Fruit fly (Drosophila melanogaster) whole organism, prepupa: ENCODE data around the gene OS9.
A peak's percentile ranks its signal among the peaks of the same experiment; 100 is the strongest.

Source experiments
- CG10631 ChIP-seq: fragments of 200-800 bp; sonication (Bioruptor generic); optimal IDR thresholded peaks from 2 replicates; lab custom pipeline; 2016; ENCODE audit warnings: missing biosample characterization, missing genetic modification characterization
- CG10669 ChIP-seq: fragments of 200-800 bp; sonication (Bioruptor generic); optimal IDR thresholded peaks from 3 replicates; lab custom pipeline; 2018; ENCODE audit warnings: missing biosample characterization, mild to moderate bottlenecking, missing genetic modification characterization, moderate library complexity
- CG11294 ChIP-seq: fragments of 200-800 bp; sonication (Bioruptor generic); IDR thresholded peaks from 2 replicates; pipeline ENCODE4 v1.3.6; 2022; ENCODE audit warnings: missing biosample characterization, missing genetic modification characterization
- CG11762 ChIP-seq: fragments of 200-800 bp; sonication (Bioruptor generic); optimal IDR thresholded peaks from 3 replicates; lab custom pipeline; 2016; ENCODE audit warnings: missing biosample characterization, missing genetic modification characterization; ENCODE audit not compliant: insufficient read depth
- CG11902 ChIP-seq: fragments of 200-800 bp; sonication (Bioruptor generic); optimal IDR thresholded peaks from 3 replicates; lab custom pipeline; 2016; ENCODE audit warnings: missing biosample characterization, missing genetic modification characterization
- CG15336 ChIP-seq: fragments of 200-800 bp; sonication (Bioruptor generic); IDR thresholded peaks from 2 replicates; pipeline ENCODE4 v1.3.6; 2022; ENCODE audit warnings: missing biosample characterization, missing genetic modification characterization
- CG16779 ChIP-seq: fragments of 200-800 bp; sonication (Bioruptor generic); optimal IDR thresholded peaks from 3 replicates; lab custom pipeline; 2017; ENCODE audit warnings: missing biosample characterization, mild to moderate bottlenecking, missing genetic modification characterization
- CG31627 ChIP-seq: fragments of 200-800 bp; sonication (Bioruptor generic); optimal IDR thresholded peaks from 3 replicates; lab custom pipeline; 2016; ENCODE audit warnings: missing biosample characterization, missing genetic modification characterization
- CG34406 ChIP-seq: fragments of 200-800 bp; sonication (Bioruptor generic); optimal IDR thresholded peaks from 3 replicates; lab custom pipeline; 2016; ENCODE audit warnings: missing biosample characterization, missing genetic modification characterization
- CG6163 ChIP-seq: fragments of 200-800 bp; sonication (Bioruptor generic); IDR thresholded peaks from 3 replicates; pipeline ENCODE4 v1.3.6; 2022; ENCODE audit warnings: missing biosample characterization, missing genetic modification characterization
- CG6276 ChIP-seq: fragments of 200-800 bp; sonication (Bioruptor generic); optimal IDR thresholded peaks from 2 replicates; lab custom pipeline; 2017; ENCODE audit warnings: missing biosample characterization, mild to moderate bottlenecking, missing genetic modification characterization
- CG6792 ChIP-seq: fragments of 200-800 bp; sonication (Bioruptor generic); optimal IDR thresholded peaks from 3 replicates; lab custom pipeline; 2016; ENCODE audit warnings: missing biosample characterization, missing genetic modification characterization
- CG6808 ChIP-seq: fragments of 200-800 bp; sonication (Bioruptor generic); optimal IDR thresholded peaks from 3 replicates; lab custom pipeline; 2017; ENCODE audit warnings: missing biosample characterization, missing genetic modification characterization, mild to moderate bottlenecking, moderate library complexity, missing genetic modification reagents
- CG7368 ChIP-seq: fragments of 200-800 bp; sonication (Bioruptor generic); optimal IDR thresholded peaks from 3 replicates; lab custom pipeline; 2016; ENCODE audit warnings: missing biosample characterization, missing genetic modification characterization
- CG8119 ChIP-seq: fragments of 200-800 bp; sonication (Bioruptor generic); IDR thresholded peaks from 3 replicates; pipeline ENCODE4 v1.3.6; 2022; ENCODE audit warnings: missing biosample characterization, missing genetic modification characterization
- CG8319 ChIP-seq: fragments of 200-800 bp; sonication (Bioruptor generic); optimal IDR thresholded peaks from 3 replicates; lab custom pipeline; 2016; ENCODE audit warnings: missing biosample characterization, missing genetic modification characterization
- CG8632 ChIP-seq: fragments of 200-800 bp; sonication (Bioruptor generic); optimal IDR thresholded peaks from 3 replicates; lab custom pipeline; 2016; ENCODE audit warnings: missing biosample characterization, missing genetic modification characterization
- CG9139 ChIP-seq: fragments of 200-800 bp; sonication (Bioruptor generic); optimal IDR thresholded peaks from 3 replicates; lab custom pipeline; 2017; ENCODE audit warnings: missing biosample characterization, mild to moderate bottlenecking, missing genetic modification characterization
- Eip75B ChIP-seq: fragments of 200-800 bp; sonication (Bioruptor generic); optimal IDR thresholded peaks from 3 replicates; lab custom pipeline; 2016; ENCODE audit warnings: missing biosample characterization, missing genetic modification characterization
- Eip78C ChIP-seq: fragments of 200-800 bp; sonication (Bioruptor generic); peaks from one replicate; lab custom pipeline; 2016; ENCODE audit warnings: missing biosample characterization, missing genetic modification characterization
- Eip93F ChIP-seq: fragments of 200-800 bp; sonication (Bioruptor generic); optimal IDR thresholded peaks from 2 replicates; lab custom pipeline; 2016; ENCODE audit warnings: missing biosample characterization, mild to moderate bottlenecking, missing genetic modification characterization
- Ets96B ChIP-seq: fragments of 200-800 bp; optimal IDR thresholded peaks from 2 replicates; lab custom pipeline; 2019; ENCODE audit warnings: missing biosample characterization, mild to moderate bottlenecking, missing genetic modification characterization, moderate library complexity
- Hr4 ChIP-seq: fragments of 200-800 bp; sonication (Bioruptor generic); optimal IDR thresholded peaks from 3 replicates; lab custom pipeline; 2016; ENCODE audit warnings: missing biosample characterization, missing genetic modification characterization
- Lpt ChIP-seq: fragments of 200-800 bp; sonication (Bioruptor generic); optimal IDR thresholded peaks from 3 replicates; lab custom pipeline; 2016; ENCODE audit warnings: missing biosample characterization, missing genetic modification characterization
- Met ChIP-seq: fragments of 200-800 bp; sonication (Bioruptor generic); optimal IDR thresholded peaks from 3 replicates; lab custom pipeline; 2016; ENCODE audit warnings: missing biosample characterization, missing genetic modification characterization
- OdsH ChIP-seq: fragments of 200-800 bp; sonication (Bioruptor generic); optimal IDR thresholded peaks from 3 replicates; lab custom pipeline; 2016; ENCODE audit warnings: missing biosample characterization, missing genetic modification characterization
- Sox15 ChIP-seq: fragments of 200-800 bp; sonication (Bioruptor generic); optimal IDR thresholded peaks from 3 replicates; lab custom pipeline; 2016; ENCODE audit warnings: missing biosample characterization, missing genetic modification characterization
- achi ChIP-seq: fragments of 200-800 bp; sonication (Bioruptor generic); optimal IDR thresholded peaks from 3 replicates; lab custom pipeline; 2016; ENCODE audit warnings: missing biosample characterization, missing genetic modification characterization
- dsx ChIP-seq: fragments of 200-800 bp; optimal IDR thresholded peaks from 3 replicates; lab custom pipeline; 2019; ENCODE audit warnings: missing biosample characterization, mild to moderate bottlenecking, missing genetic modification characterization, moderate library complexity; ENCODE audit not compliant: poor library complexity, severe bottlenecking
- esn ChIP-seq: fragments of 200-800 bp; sonication (Bioruptor generic); optimal IDR thresholded peaks from 2 replicates; lab custom pipeline; 2016; ENCODE audit warnings: missing biosample characterization, mild to moderate bottlenecking, missing genetic modification characterization, moderate library complexity
- lz ChIP-seq: fragments of 200-800 bp; sonication (Bioruptor generic); optimal IDR thresholded peaks from 3 replicates; lab custom pipeline; 2016; ENCODE audit warnings: missing biosample characterization, missing genetic modification characterization
- net ChIP-seq: fragments of 200-800 bp; sonication (Bioruptor generic); optimal IDR thresholded peaks from 3 replicates; lab custom pipeline; 2016; ENCODE audit warnings: missing biosample characterization, missing genetic modification characterization
- pdm3 ChIP-seq: fragments of 200-800 bp; sonication (Bioruptor generic); optimal IDR thresholded peaks from 3 replicates; lab custom pipeline; 2016; ENCODE audit warnings: missing biosample characterization, missing genetic modification characterization
- spab ChIP-seq: fragments of 200-800 bp; sonication (Bioruptor generic); optimal IDR thresholded peaks from 2 replicates; lab custom pipeline; 2017; ENCODE audit warnings: missing biosample characterization, mild to moderate bottlenecking, missing genetic modification characterization, missing genetic modification reagents
- ss ChIP-seq, 2 experiments: fragments of 200-800 bp; sonication (Bioruptor generic); optimal IDR thresholded peaks; 2 replicates in 1 of 2; 3 replicates in 1 of 2; lab custom pipeline; 2017 to 2018; ENCODE audit warnings: mild to moderate bottlenecking in 2 of 2, missing biosample characterization in 2 of 2, missing genetic modification characterization in 2 of 2, moderate library complexity in 1 of 2
- svp ChIP-seq: fragments of 200-800 bp; sonication (Bioruptor generic); peaks from one replicate; lab custom pipeline; 2016; ENCODE audit warnings: missing biosample characterization, missing genetic modification characterization
- topi ChIP-seq: fragments of 200-800 bp; sonication (Bioruptor generic); optimal IDR thresholded peaks from 3 replicates; lab custom pipeline; 2016; ENCODE audit warnings: missing biosample characterization, missing genetic modification characterization

Gene OS9

DNA sequence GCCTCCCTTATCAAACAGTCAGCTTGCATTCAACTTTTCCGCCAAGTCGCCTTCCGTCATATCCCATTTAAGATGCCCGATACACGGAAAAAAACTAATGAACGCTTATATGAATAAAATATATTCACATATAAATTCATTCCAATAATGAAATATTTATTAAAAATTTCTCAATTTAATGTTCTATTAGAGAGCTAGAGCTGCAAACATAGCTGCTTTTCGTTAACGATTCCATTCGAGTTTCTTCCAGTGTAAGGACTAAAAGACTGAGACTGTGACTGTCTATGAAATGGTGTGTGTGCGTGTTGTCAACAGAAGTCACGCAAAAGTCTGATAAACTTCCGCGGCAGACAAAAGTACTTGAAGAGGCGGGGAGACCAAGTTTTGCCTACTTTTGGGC is 36.2 kb downstream of the OS9 start (continued):
- peak; percentile 30 for TF ChIP-seq Hr4
- 0 out of 3 replicates have a peak, but pooled peaks have one; percentile 21 for TF ChIP-seq CG6163 (GFP tag; lab: Robert Waterston, UW)
- no peak for TF ChIP-seq net (GFP tag; lab: Kevin White, UChicago)
- TF ChIP-seq CG6808 (GFP tag; lab: Kevin White, UChicago) = no peak
- TF ChIP-seq Eip78C (GFP tag; lab: Kevin White, UChicago) = peak; percentile 80
- peak; percentile 37 for TF ChIP-seq Ets96B (tag; lab: Kevin White, UChicago)
- no peak for TF ChIP-seq CG11902
- no peak for TF ChIP-seq Eip93F (GFP tag; lab: Kevin White, UChicago)
- TF ChIP-seq svp (GFP tag; lab: Kevin White, UChicago) = peak; percentile 26
- TF ChIP-seq CG11294 (GFP tag; lab: Robert Waterston, UW) = no peak
- no peak for TF ChIP-seq CG11762
- TF ChIP-seq dsx (GFP tag; lab: Kevin White, UChicago) = no peak
- no peak for TF ChIP-seq topi (GFP tag; lab: Kevin White, UChicago)
- TF ChIP-seq CG6792 = peak; percentile 10
- TF ChIP-seq CG8319 = no peak
- peak; percentile 39 for TF ChIP-seq CG10669 (GFP tag; lab: Kevin White, UChicago)

DNA sequence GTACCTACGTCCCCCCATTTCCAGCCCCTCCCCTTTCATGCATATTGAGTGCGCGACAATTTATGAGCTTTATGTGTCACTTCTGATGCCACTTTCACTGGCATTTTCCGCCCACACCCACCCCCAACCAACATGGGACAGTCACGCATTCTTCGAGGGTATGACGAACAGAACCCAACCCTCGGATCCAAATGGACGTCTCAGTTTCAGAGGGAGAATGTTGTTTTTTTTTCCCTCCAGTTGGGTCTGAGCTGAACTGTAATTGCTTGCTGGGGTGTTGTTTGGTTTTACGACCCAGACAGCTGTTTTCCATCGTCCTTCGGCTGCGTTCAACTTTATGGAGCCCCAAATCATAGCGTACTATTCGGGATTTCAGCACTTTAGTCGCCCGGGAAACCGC is 42.5 kb downstream of the OS9 start:
- no peak for TF ChIP-seq topi (GFP tag; lab: Kevin White, UChicago)
- no peak for TF ChIP-seq CG6276 (GFP tag; lab: Kevin White, UChicago)
- TF ChIP-seq CG8119 (GFP tag; lab: Robert Waterston, UW) = no peak
- no peak for TF ChIP-seq CG8632 (GFP tag; lab: Kevin White, UChicago)
- TF ChIP-seq esn = no peak
- TF ChIP-seq Ets96B (tag; lab: Kevin White, UChicago) = no peak
- TF ChIP-seq CG34406 (GFP tag; lab: Kevin White, UChicago) = no peak
- TF ChIP-seq ss (GFP tag; optimal IDR thresholded peaks at IDR 0.05; lab: Kevin White, UChicago) = no peak
- no peak for TF ChIP-seq CG9139 (GFP tag; lab: Kevin White, UChicago)
- TF ChIP-seq lz (GFP tag; lab: Kevin White, UChicago) = no peak
- no peak for TF ChIP-seq Lpt (GFP tag; lab: Kevin White, UChicago)
- TF ChIP-seq CG10631 = no peak
- no peak for TF ChIP-seq Sox15 (GFP tag; lab: Kevin White, UChicago)
- no peak for TF ChIP-seq spab
- TF ChIP-seq CG15336 (GFP tag; lab: Robert Waterston, UW) = no peak
- TF ChIP-seq CG6808 (GFP tag; lab: Kevin White, UChicago) = no peak
- TF ChIP-seq CG11902 = no peak
- TF ChIP-seq CG11294 (GFP tag; lab: Robert Waterston, UW) = no peak
- TF ChIP-seq Met = no peak

DNA sequence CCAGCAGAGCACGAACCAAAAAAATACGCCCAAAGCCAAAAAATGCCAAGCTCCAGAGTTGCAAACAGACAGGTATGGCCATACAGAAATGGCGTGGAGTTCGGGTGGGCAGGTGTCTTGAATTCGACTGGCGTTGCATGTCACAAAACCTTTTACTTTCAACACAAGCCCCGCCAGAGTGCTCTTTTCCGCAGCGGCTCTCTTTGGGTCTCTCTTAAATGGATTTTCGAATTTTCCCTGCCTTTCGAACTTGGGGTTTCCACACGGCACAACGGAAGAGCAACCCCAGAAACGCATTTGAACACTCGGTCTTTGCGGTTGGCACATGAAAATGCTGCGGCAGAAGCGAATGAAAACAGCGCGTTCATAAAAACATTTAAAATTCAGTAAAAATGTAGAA is 48.5 kb downstream of the OS9 start:
- TF ChIP-seq CG9139 (GFP tag; lab: Kevin White, UChicago) (no peak), CG16779 (no peak), CG11294 (GFP tag; lab: Robert Waterston, UW) (no peak), achi (GFP tag; lab: Kevin White, UChicago) (no peak), Eip75B (GFP tag; lab: Kevin White, UChicago) (no peak), CG10669 (GFP tag; lab: Kevin White, UChicago) (no peak), CG34406 (GFP tag; lab: Kevin White, UChicago) (no peak), CG11762 (no peak), CG8632 (GFP tag; lab: Kevin White, UChicago) (no peak), CG31627 (GFP tag; lab: Kevin White, UChicago) (no peak), CG7368 (GFP tag; lab: Kevin White, UChicago) (no peak), esn (no peak), pdm3 (GFP tag; lab: Kevin White, UChicago) (no peak), CG8119 (GFP tag; lab: Robert Waterston, UW) (0 out of 3 replicates have a peak, but pooled peaks have one; percentile 15), Eip78C (GFP tag; lab: Kevin White, UChicago) (peak; percentile 59), topi (GFP tag; lab: Kevin White, UChicago) (no peak), OdsH (GFP tag; lab: Kevin White, UChicago) (no peak)
